Worm (Caenorhabditis elegans) whole organism, mixed stage, embryonic: ENCODE measurements around the gene nhr-105.

Experiments
- ces-1 ChIP-seq: fragments of 150-350 bp; optimal IDR thresholded peaks from 2 replicates; lab custom pipeline; 2014; ENCODE audit warnings: missing biosample characterization, missing genetic modification reagents, missing genetic modification characterization
- elt-3 ChIP-seq: fragments of 150-350 bp; optimal IDR thresholded peaks from 2 replicates; lab custom pipeline; 2014; ENCODE audit warnings: missing biosample characterization, missing genetic modification characterization
- ham-2 ChIP-seq: fragments of 200-800 bp; sonication (Bioruptor generic); optimal IDR thresholded peaks from 2 replicates; lab custom pipeline; 2018; ENCODE audit warnings: mild to moderate bottlenecking, missing genetic modification characterization, missing compliant biosample characterization
- unc-39 ChIP-seq: fragments of 150-350 bp; optimal IDR thresholded peaks from 2 replicates; lab custom pipeline; 2014; ENCODE audit warnings: missing biosample characterization, missing genetic modification characterization

ce11 chrIV:7049672-7050206, at the start of gene nhr-105:
- no peak for TF ChIP-seq unc-39
- no peak for TF ChIP-seq ces-1 (GFP tag; lab: Kevin White, UChicago)
- TF ChIP-seq elt-3 (tag; lab: Kevin White, UChicago) = no peak
- no peak for TF ChIP-seq ham-2
